Worm (Caenorhabditis elegans) whole organism, L2 larva: ENCODE measurements around the gene ehbp-1.

Source experiments
- C34F6.9 ChIP-seq: fragments of 150-350 bp; optimal IDR thresholded peaks from 2 replicates; lab custom pipeline; 2014; ENCODE audit warnings: missing biosample characterization, missing genetic modification characterization
- F13H6.1 ChIP-seq: sonication (generic microtip); optimal IDR thresholded peaks from 2 replicates; lab custom pipeline; 2016; ENCODE audit warnings: missing genetic modification characterization, missing compliant biosample characterization
- R02D3.7 ChIP-seq: fragments of 150-350 bp; optimal IDR thresholded peaks from 2 replicates; lab custom pipeline; 2014; ENCODE audit warnings: missing biosample characterization, missing genetic modification characterization
- Y55F3AM.14 ChIP-seq: fragments of 200-800 bp; sonication (Bioruptor generic); optimal IDR thresholded peaks from 2 replicates; lab custom pipeline; 2018; ENCODE audit warnings: mild to moderate bottlenecking, missing genetic modification characterization, missing compliant biosample characterization
- ZK546.5 ChIP-seq: sonication (generic microtip); optimal IDR thresholded peaks from 2 replicates; lab custom pipeline; 2017; ENCODE audit warnings: missing biosample characterization, missing genetic modification characterization
- alr-1 ChIP-seq: fragments of 150-350 bp; optimal IDR thresholded peaks from 2 replicates; lab custom pipeline; 2014; ENCODE audit warnings: missing biosample characterization, missing genetic modification characterization
- aly-2 ChIP-seq: fragments of 150-350 bp; optimal IDR thresholded peaks from 2 replicates; lab custom pipeline; 2014; ENCODE audit warnings: missing biosample characterization, missing genetic modification characterization
- blmp-1 ChIP-seq: sonication (generic microtip); optimal IDR thresholded peaks from 2 replicates; lab custom pipeline; 2017; ENCODE audit warnings: missing genetic modification characterization, mild to moderate bottlenecking, missing compliant biosample characterization, antibody characterized with exemption, moderate library complexity; ENCODE audit not compliant: insufficient read depth
- ceh-16 ChIP-seq: fragments of 150-350 bp; optimal IDR thresholded peaks from 2 replicates; lab custom pipeline; 2014; ENCODE audit warnings: missing biosample characterization, missing genetic modification characterization
- ceh-82 ChIP-seq: fragments of 150-350 bp; optimal IDR thresholded peaks from 2 replicates; lab custom pipeline; 2014; ENCODE audit warnings: missing biosample characterization, missing genetic modification characterization
- crh-2 ChIP-seq: sonication (generic microtip); optimal IDR thresholded peaks from 2 replicates; lab custom pipeline; 2017; ENCODE audit warnings: missing biosample characterization, missing genetic modification characterization
- dmd-4 ChIP-seq: sonication (generic microtip); optimal IDR thresholded peaks from 2 replicates; lab custom pipeline; 2017; ENCODE audit warnings: missing biosample characterization, missing genetic modification characterization
- egl-27 ChIP-seq: sonication (generic microtip); optimal IDR thresholded peaks from 3 replicates; lab custom pipeline; 2017; ENCODE audit warnings: missing biosample characterization, missing genetic modification reagents, missing genetic modification characterization
- elt-1 ChIP-seq: fragments of 150-350 bp; optimal IDR thresholded peaks from 2 replicates; lab custom pipeline; 2014; ENCODE audit warnings: missing biosample characterization, missing genetic modification characterization
- elt-3 ChIP-seq: sonication (generic microtip); optimal IDR thresholded peaks from 2 replicates; lab custom pipeline; 2017; ENCODE audit warnings: missing biosample characterization, missing genetic modification characterization
- gmeb-1 ChIP-seq: fragments of 150-350 bp; optimal IDR thresholded peaks from 2 replicates; lab custom pipeline; 2014; ENCODE audit warnings: missing biosample characterization, missing genetic modification characterization
- lin-13 ChIP-seq: fragments of 150-350 bp; optimal IDR thresholded peaks from 2 replicates; lab custom pipeline; 2014; ENCODE audit warnings: missing biosample characterization, missing genetic modification reagents, missing genetic modification characterization
- lsy-2 ChIP-seq, 2 experiments: fragments of 150-350 bp in 1 of 2; sonication (generic microtip) in 1 of 2; optimal IDR thresholded peaks; 2 replicates each; lab custom pipeline; 2014 to 2017; ENCODE audit warnings: missing biosample characterization in 2 of 2, missing genetic modification characterization in 2 of 2
- mab-5 ChIP-seq: fragments of 150-350 bp; optimal IDR thresholded peaks from 2 replicates; lab custom pipeline; 2014; ENCODE audit warnings: missing biosample characterization, missing genetic modification characterization
- mbf-1 ChIP-seq: sonication (generic microtip); optimal IDR thresholded peaks from 2 replicates; lab custom pipeline; 2017; ENCODE audit warnings: missing biosample characterization, missing genetic modification characterization
- mdl-1 ChIP-seq, 2 experiments: fragments of 150-350 bp in 1 of 2; sonication (generic microtip) in 1 of 2; optimal IDR thresholded peaks; 2 replicates each; lab custom pipeline; 2017; ENCODE audit warnings: missing biosample characterization in 2 of 2, missing genetic modification characterization in 2 of 2
- nhr-10 ChIP-seq: sonication (generic microtip); optimal IDR thresholded peaks from 2 replicates; lab custom pipeline; 2017; ENCODE audit warnings: missing biosample characterization, missing genetic modification characterization
- nhr-11 ChIP-seq: fragments of 150-350 bp; optimal IDR thresholded peaks from 2 replicates; lab custom pipeline; 2014; ENCODE audit warnings: missing biosample characterization, missing genetic modification characterization
- nhr-12 ChIP-seq: fragments of 150-350 bp; optimal IDR thresholded peaks from 2 replicates; lab custom pipeline; 2014; ENCODE audit warnings: missing biosample characterization, missing genetic modification characterization
- nhr-129 ChIP-seq: fragments of 150-350 bp; optimal IDR thresholded peaks from 2 replicates; lab custom pipeline; 2014; ENCODE audit warnings: missing biosample characterization, missing genetic modification characterization
- nhr-21 ChIP-seq: fragments of 150-350 bp; optimal IDR thresholded peaks from 2 replicates; lab custom pipeline; 2014; ENCODE audit warnings: missing biosample characterization, missing genetic modification characterization
- nhr-23 ChIP-seq: fragments of 150-350 bp; optimal IDR thresholded peaks from 2 replicates; lab custom pipeline; 2014; ENCODE audit warnings: missing biosample characterization, missing genetic modification reagents, missing genetic modification characterization
- nhr-237 ChIP-seq: fragments of 150-350 bp; optimal IDR thresholded peaks from 2 replicates; lab custom pipeline; 2014; ENCODE audit warnings: missing biosample characterization, missing genetic modification characterization
- nhr-25 ChIP-seq: fragments of 150-350 bp; sonication (generic microtip); optimal IDR thresholded peaks from 3 replicates; lab custom pipeline; 2014; ENCODE audit warnings: missing biosample characterization, missing genetic modification characterization
- nhr-6 ChIP-seq: fragments of 150-350 bp; optimal IDR thresholded peaks from 2 replicates; lab custom pipeline; 2014; ENCODE audit warnings: missing biosample characterization, missing genetic modification characterization
- nhr-77 ChIP-seq: fragments of 150-350 bp; optimal IDR thresholded peaks from 2 replicates; lab custom pipeline; 2014; ENCODE audit warnings: missing biosample characterization, missing genetic modification characterization
- peb-1 ChIP-seq: fragments of 150-350 bp; optimal IDR thresholded peaks from 2 replicates; lab custom pipeline; 2014; ENCODE audit warnings: missing biosample characterization, missing genetic modification characterization
- sem-4 ChIP-seq: fragments of 150-350 bp; optimal IDR thresholded peaks from 2 replicates; lab custom pipeline; 2014; ENCODE audit warnings: missing biosample characterization, missing genetic modification reagents, missing genetic modification characterization
- skn-1 ChIP-seq: sonication (generic microtip); optimal IDR thresholded peaks from 2 replicates; lab custom pipeline; 2017; ENCODE audit warnings: missing biosample characterization, missing genetic modification characterization
- sma-3 ChIP-seq: sonication (generic microtip); optimal IDR thresholded peaks from 2 replicates; lab custom pipeline; 2016; ENCODE audit warnings: missing genetic modification reagents, missing genetic modification characterization, missing compliant biosample characterization
- sma-9 ChIP-seq, 2 experiments: fragments of 150-350 bp in 1 of 2; sonication (generic microtip) in 1 of 2; optimal IDR thresholded peaks; 2 replicates each; lab custom pipeline; 2014 to 2016; ENCODE audit warnings: missing genetic modification characterization in 2 of 2, mild to moderate bottlenecking in 1 of 2, missing biosample characterization in 1 of 2, missing compliant biosample characterization in 1 of 2, missing genetic modification reagents in 1 of 2, moderate library complexity in 1 of 2
- snpc-4 ChIP-seq: fragments of 150-350 bp; optimal IDR thresholded peaks from 2 replicates; lab custom pipeline; 2014; ENCODE audit warnings: missing biosample characterization, missing genetic modification characterization
- unc-39 ChIP-seq: fragments of 150-350 bp; optimal IDR thresholded peaks from 2 replicates; lab custom pipeline; 2014; ENCODE audit warnings: missing biosample characterization, missing genetic modification characterization
- unc-55 ChIP-seq: fragments of 150-350 bp; sonication (generic microtip); optimal IDR thresholded peaks from 3 replicates; lab custom pipeline; 2014; ENCODE audit warnings: missing biosample characterization, missing genetic modification reagents, missing genetic modification characterization
- unc-62 ChIP-seq: fragments of 150-350 bp; optimal IDR thresholded peaks from 2 replicates; lab custom pipeline; 2014; ENCODE audit warnings: missing biosample characterization, missing genetic modification reagents, missing genetic modification characterization
- zag-1 ChIP-seq: fragments of 150-350 bp; optimal IDR thresholded peaks from 2 replicates; lab custom pipeline; 2014; ENCODE audit warnings: missing biosample characterization, missing genetic modification characterization
- ztf-1 ChIP-seq: fragments of 200-800 bp; sonication (Bioruptor generic); conservative IDR thresholded peaks from 2 replicates; pipeline ENCODE4 v1.3.6; 2022; ENCODE audit warnings: missing genetic modification characterization, missing compliant biosample characterization
- ztf-11 ChIP-seq: sonication (generic microtip); optimal IDR thresholded peaks from 2 replicates; lab custom pipeline; 2017; ENCODE audit warnings: missing biosample characterization, missing genetic modification characterization
- ztf-4 ChIP-seq: fragments of 150-350 bp; optimal IDR thresholded peaks from 2 replicates; lab custom pipeline; 2014; ENCODE audit warnings: missing biosample characterization, missing genetic modification characterization

The ehbp-1 gene

DNA sequence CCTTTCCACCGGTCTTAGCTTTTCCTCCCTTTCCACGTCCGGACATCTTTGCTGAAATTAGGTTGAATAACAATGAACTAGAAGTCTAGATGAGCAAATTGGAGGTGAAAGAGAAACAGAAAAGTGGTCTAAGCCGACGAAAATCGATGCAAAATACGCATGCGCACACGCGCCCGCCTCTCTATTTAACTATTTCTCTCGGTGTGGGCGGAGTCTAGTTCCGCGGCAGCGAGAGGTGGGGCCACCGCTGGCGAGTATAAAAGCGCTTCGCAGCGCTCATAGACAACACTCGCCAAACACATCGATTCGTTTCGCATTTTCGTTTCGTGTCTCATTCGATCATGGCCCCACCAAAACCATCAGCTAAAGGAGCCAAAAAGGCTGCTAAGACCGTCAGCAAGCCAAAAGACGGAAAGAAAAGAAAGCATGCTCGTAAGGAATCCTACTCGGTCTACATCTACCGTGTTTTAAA lies 5.2 kb upstream of the ehbp-1 start, which contains the start of the genes his-35 and his-41 (continued):
- TF ChIP-seq dmd-4 (tag; lab: Kevin White, UChicago) = no peak
- TF ChIP-seq aly-2 = no peak
- TF ChIP-seq nhr-23 (tag; lab: Kevin White, UChicago) = no peak
- TF ChIP-seq elt-1 (tag; lab: Kevin White, UChicago) = no peak
- no peak for TF ChIP-seq unc-62 (GFP tag; lab: Kevin White, UChicago)
- no peak for TF ChIP-seq alr-1 (tag; lab: Kevin White, UChicago)
- no peak for TF ChIP-seq nhr-11 (tag; lab: Kevin White, UChicago)
- no peak for TF ChIP-seq peb-1 (tag; lab: Kevin White, UChicago)
- no peak for TF ChIP-seq ztf-1 (GFP tag; lab: Robert Waterston, UW)
- peak in 1 of 2 experiments; percentile 31 for TF ChIP-seq mdl-1 (tag; optimal IDR thresholded peaks at IDR 0.05; lab: Kevin White, UChicago)
- TF ChIP-seq ceh-82 = no peak
- no peak for TF ChIP-seq nhr-12 (tag; lab: Kevin White, UChicago)
- no peak for TF ChIP-seq nhr-25 (tag; lab: Kevin White, UChicago)
- peak; percentile 15 for TF ChIP-seq unc-55
- TF ChIP-seq sma-3 (GFP tag; lab: Kevin White, UChicago) = peak; percentile 50
- no peak for TF ChIP-seq mab-5 (tag; lab: Kevin White, UChicago)
- no peak for TF ChIP-seq nhr-10 (tag; lab: Kevin White, UChicago)
- TF ChIP-seq egl-27 (tag; lab: Kevin White, UChicago) = no peak
- TF ChIP-seq ceh-16 (tag; lab: Kevin White, UChicago) = no peak
- TF ChIP-seq, all 48 proteins: peak for 14

DNA sequence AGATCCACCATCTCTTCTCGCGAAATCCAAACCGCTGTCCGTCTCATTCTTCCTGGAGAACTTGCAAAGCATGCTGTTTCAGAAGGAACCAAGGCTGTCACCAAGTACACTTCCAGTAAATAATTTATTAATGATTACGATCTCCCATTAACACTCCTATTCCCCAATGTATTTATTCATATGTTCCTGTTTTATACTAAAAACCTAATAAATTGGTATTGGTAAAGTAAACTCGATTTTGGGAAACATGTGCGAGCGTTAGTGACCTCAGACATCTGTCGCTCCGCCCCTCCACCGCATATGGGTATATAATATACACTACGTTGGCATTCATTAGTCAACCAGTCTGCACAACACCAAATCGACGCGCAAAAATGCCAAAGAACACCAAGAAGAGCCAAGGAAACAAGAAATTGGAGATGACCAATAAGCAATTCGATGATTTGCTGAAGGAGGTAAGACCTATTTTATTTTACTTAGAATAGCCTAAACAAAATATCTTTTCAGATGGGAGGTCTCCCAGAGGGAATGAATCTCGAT lies 4.3 kb upstream of the ehbp-1 start, which contains the start of gene C50F4.6:
Gene C50F4.6 (plus strand): TSS at position 51 of the 540 bp plus-strand sequence.
- TF ChIP-seq nhr-6 (tag; lab: Kevin White, UChicago) (no peak), ztf-11 (tag; lab: Kevin White, UChicago) (no peak), lsy-2 (tag; optimal IDR thresholded peaks at IDR 0.05; lab: Kevin White, UChicago) (peak in 1 of 2 experiments; percentile 13)

DNA sequence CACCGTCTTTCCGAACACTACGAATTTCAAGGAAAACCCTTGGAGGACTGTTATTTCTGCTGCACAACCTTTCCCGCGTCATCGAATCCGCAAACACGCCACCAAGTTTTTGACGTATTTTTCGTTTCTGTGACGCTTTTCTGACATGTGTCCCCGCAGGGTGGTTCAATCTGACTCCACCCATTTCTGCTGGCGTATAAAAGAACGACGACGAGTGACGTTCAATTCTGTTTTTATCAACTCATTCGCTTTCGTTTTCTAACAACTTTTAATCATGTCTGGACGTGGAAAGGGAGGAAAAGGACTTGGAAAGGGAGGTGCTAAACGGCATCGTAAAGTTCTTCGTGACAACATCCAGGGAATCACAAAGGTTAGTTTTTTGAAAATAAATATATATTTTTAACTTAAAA lies 3.6 kb upstream of the ehbp-1 start, which contains the start of gene his-37:
Gene his-37 (plus strand): TSS at position 246 of the 410 bp plus-strand sequence.
- TF ChIP-seq gmeb-1 (tag; lab: Kevin White, UChicago) (peak; percentile 95), unc-55 (peak; percentile 98), C34F6.9 (tag; lab: Kevin White, UChicago) (peak; percentile 100), nhr-6 (tag; lab: Kevin White, UChicago) (peak; percentile 99), blmp-1 (tag; lab: Kevin White, UChicago) (peak; percentile 95), mab-5 (tag; lab: Kevin White, UChicago) (peak; percentile 94), crh-2 (peak; percentile 100), ztf-4 (peak; percentile 98), nhr-11 (tag; lab: Kevin White, UChicago) (peak; percentile 67), nhr-77 (peak; percentile 92), sma-3 (GFP tag; lab: Kevin White, UChicago) (peak; percentile 100), sma-9 (GFP tag; optimal IDR thresholded peaks at IDR 0.05; lab: Kevin White, UChicago) (peak; percentile 98), sma-9 (tag; optimal IDR thresholded peaks at IDR 0.05; lab: Kevin White, UChicago) (no peak), nhr-25 (tag; lab: Kevin White, UChicago) (peak; percentile 99), alr-1 (tag; lab: Kevin White, UChicago) (no peak), elt-3 (tag; lab: Kevin White, UChicago) (no peak), R02D3.7 (tag; lab: Kevin White, UChicago) (peak; percentile 72), ceh-82 (peak; percentile 88), nhr-237 (tag; lab: Kevin White, UChicago) (peak; percentile 90), elt-1 (tag; lab: Kevin White, UChicago) (no peak), ztf-1 (GFP tag; lab: Robert Waterston, UW) (no peak), ZK546.5 (peak; percentile 80), nhr-129 (tag; lab: Kevin White, UChicago) (peak; percentile 99), unc-39 (tag; lab: Kevin White, UChicago) (peak; percentile 41), nhr-10 (tag; lab: Kevin White, UChicago) (peak; percentile 91), skn-1 (tag; lab: Kevin White, UChicago) (peak; percentile 91), sem-4 (tag; lab: Kevin White, UChicago) (peak; percentile 99), nhr-21 (tag; lab: Kevin White, UChicago) (peak; percentile 99), peb-1 (tag; lab: Kevin White, UChicago) (no peak), dmd-4 (tag; lab: Kevin White, UChicago) (peak; percentile 66), mdl-1 (tag; optimal IDR thresholded peaks at IDR 0.05; lab: Kevin White, UChicago) (peak; percentile 90 to 92), ceh-16 (tag; lab: Kevin White, UChicago) (peak; percentile 93), F13H6.1 (tag; lab: Kevin White, UChicago) (peak; percentile 98), snpc-4 (tag; lab: Kevin White, UChicago) (peak; percentile 93), Y55F3AM.14 (GFP tag; lab: Kevin White, UChicago) (peak; percentile 98), aly-2 (no peak), ztf-11 (tag; lab: Kevin White, UChicago) (peak; percentile 38), egl-27 (tag; lab: Kevin White, UChicago) (peak; percentile 96), nhr-12 (tag; lab: Kevin White, UChicago) (peak; percentile 71), lsy-2 (tag; optimal IDR thresholded peaks at IDR 0.05; lab: Kevin White, UChicago) (peak; percentile 94 to 97), mbf-1 (tag; lab: Kevin White, UChicago) (no peak), lin-13 (GFP tag; lab: Kevin White, UChicago) (peak; percentile 98), zag-1 (tag; lab: Kevin White, UChicago) (peak; percentile 98), nhr-23 (tag; lab: Kevin White, UChicago) (no peak)
